Worm (Caenorhabditis elegans) whole organism, L3 larva: Measurements from ENCODE around the gene aat-2.

Experiments
- egl-5 ChIP-seq: fragments of 150-350 bp; optimal IDR thresholded peaks from 2 replicates; lab custom pipeline; 2017; ENCODE audit warnings: missing biosample characterization, missing genetic modification reagents, missing genetic modification characterization, inconsistent platforms
- elt-2 ChIP-seq: sonication (generic microtip); optimal IDR thresholded peaks from 2 replicates; lab custom pipeline; 2016; ENCODE audit warnings: missing genetic modification reagents, mild to moderate bottlenecking, missing genetic modification characterization, missing compliant biosample characterization
- nhr-237 ChIP-seq: fragments of 150-350 bp; optimal IDR thresholded peaks from 2 replicates; lab custom pipeline; 2014; ENCODE audit warnings: missing biosample characterization, missing genetic modification characterization
- nhr-43 ChIP-seq: sonication (generic microtip); optimal IDR thresholded peaks from 2 replicates; lab custom pipeline; 2016; ENCODE audit warnings: mild to moderate bottlenecking, missing genetic modification characterization, missing compliant biosample characterization; ENCODE audit not compliant: poor library complexity, severe bottlenecking
- unc-39 ChIP-seq: sonication (generic microtip); optimal IDR thresholded peaks from 4 replicates; lab custom pipeline; 2017; ENCODE audit warnings: missing biosample characterization, missing genetic modification characterization

DNA sequence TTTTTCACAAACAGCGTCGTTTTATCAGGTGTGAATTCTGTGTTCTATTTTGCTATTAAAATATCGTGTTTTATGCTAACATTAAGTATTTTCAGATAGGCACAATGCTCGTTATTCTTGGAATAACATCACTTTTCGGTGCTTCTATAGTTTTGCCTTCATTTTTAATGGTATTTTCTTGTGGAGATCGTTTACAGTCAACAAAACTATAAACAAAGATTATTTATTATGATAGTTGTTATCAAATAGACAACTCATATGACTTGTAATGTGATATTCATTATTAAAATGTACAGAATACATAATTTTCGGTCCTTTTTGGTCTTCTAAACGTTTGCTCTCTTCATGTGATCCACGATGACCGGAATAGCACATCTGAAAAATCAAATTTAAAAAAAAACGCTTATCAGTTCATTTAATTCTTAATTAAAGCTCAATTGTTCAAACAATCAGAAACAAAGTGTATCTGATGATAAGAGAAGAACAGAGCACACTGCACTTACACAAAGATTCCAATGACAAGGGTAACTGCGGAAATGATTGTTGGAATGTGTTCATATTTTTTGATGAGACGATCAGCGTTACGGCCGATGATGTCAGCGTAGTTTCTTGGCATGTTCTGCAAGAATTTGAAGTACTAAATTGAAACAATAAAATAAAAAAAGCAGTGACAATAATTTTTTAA is 8.0 kb upstream of the aat-2 start, which contains the start of gene F07C3.9:
- TF ChIP-seq nhr-237 (no peak), elt-2 (peak; percentile 87), nhr-43 (tag; lab: Kevin White, UChicago) (no peak), egl-5 (tag; lab: Kevin White, UChicago) (no peak), unc-39 (tag; lab: Kevin White, UChicago) (no peak)
